Fruit fly (Drosophila melanogaster) whole organism, pupa: ENCODE results near the gene CG11562.
A peak's percentile ranks its signal among the peaks of the same experiment; 100 is the strongest.

ENCODE experiments used
- CG13204 ChIP-seq: fragments of 200-800 bp; sonication (Bioruptor generic); optimal IDR thresholded peaks from 2 replicates; lab custom pipeline; 2018; ENCODE audit warnings: missing biosample characterization, mild to moderate bottlenecking, missing genetic modification characterization, moderate library complexity
- CG34367 ChIP-seq: fragments of 200-800 bp; sonication (Bioruptor generic); optimal IDR thresholded peaks from 2 replicates; lab custom pipeline; 2018; ENCODE audit warnings: missing biosample characterization, mild to moderate bottlenecking, missing genetic modification characterization
- EcR ChIP-seq: fragments of 200-800 bp; sonication (Bioruptor generic); optimal IDR thresholded peaks from 3 replicates; lab custom pipeline; 2019; ENCODE audit warnings: missing biosample characterization, missing genetic modification characterization, mild to moderate bottlenecking, moderate library complexity, missing genetic modification reagents
- Pif1B ChIP-seq: fragments of 200-800 bp; sonication (Bioruptor generic); optimal IDR thresholded peaks from 3 replicates; lab custom pipeline; 2016; ENCODE audit warnings: missing biosample characterization, missing genetic modification characterization
- gl ChIP-seq: fragments of 200-800 bp; sonication (Bioruptor generic); optimal IDR thresholded peaks from 2 replicates; lab custom pipeline; 2018; ENCODE audit warnings: missing biosample characterization, mild to moderate bottlenecking, missing genetic modification characterization
- rn ChIP-seq: fragments of 200-800 bp; sonication (Bioruptor generic); IDR thresholded peaks from 2 replicates; pipeline ENCODE4 v1.3.6; 2022; ENCODE audit warnings: missing biosample characterization, missing genetic modification characterization

dm6 chr2L:306188-306927 is 14.1 kb downstream of the CG11562 start:
- TF ChIP-seq CG13204: no peak
- no peak for TF ChIP-seq rn (GFP tag; lab: Robert Waterston, UW)
- TF ChIP-seq EcR (GFP tag; lab: Kevin White, UChicago): peak; percentile 14
- no peak for TF ChIP-seq CG34367
- TF ChIP-seq Pif1B (GFP tag; lab: Kevin White, UChicago): no peak
- no peak for TF ChIP-seq gl (tag; lab: Kevin White, UChicago)
